Worm (Caenorhabditis elegans): ENCODE measurements around the gene rdl-1.
A peak's percentile ranks its signal among the peaks of the same experiment; 100 is the strongest.

DNA sequence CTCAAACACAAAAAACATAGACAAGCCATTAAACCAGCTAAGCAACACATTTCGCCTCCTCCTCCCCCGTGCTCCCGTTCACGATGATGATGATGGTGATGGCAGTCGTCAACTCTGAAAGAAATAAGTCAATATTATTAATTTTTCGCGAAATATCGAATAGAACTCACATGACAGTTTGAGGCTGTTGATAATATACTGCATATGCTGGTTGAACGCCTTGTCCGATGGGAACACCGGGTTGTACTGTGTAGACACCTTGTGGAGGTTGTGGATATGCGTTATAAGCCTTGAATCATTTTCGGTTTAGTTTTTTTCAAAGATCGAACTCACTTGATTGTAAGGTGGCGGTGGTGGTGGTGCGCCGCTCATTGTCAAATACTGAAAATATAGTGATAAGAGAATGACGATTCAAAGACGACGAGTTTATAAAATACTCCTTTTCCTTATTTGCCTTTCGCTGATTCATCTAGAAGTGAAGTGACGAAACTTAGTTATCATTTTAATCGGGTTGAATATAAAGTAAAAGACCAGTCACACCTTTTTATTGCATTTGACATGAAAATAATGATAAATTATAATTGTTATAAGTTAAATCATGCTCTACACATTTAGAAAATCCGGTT is 21.9 kb upstream of the rdl-1 start, which contains the start of gene C33H5.13:
- peak; percentile 97 for TF ChIP-seq fos-1 (tag; optimal IDR thresholded peaks at IDR 0.05)
- no peak for TF ChIP-seq nhr-23 (tag; optimal IDR thresholded peaks at IDR 0.05)
- no peak for TF ChIP-seq unc-62 (GFP tag; optimal IDR thresholded peaks at IDR 0.05)
- no peak for TF ChIP-seq lin-11 (tag; optimal IDR thresholded peaks at IDR 0.05)

Measured in whole organism, L2 larva.